Worm (Caenorhabditis elegans) whole organism, L3 larva: ENCODE results near the gene R155.3.

Source experiments
- ZK546.5 ChIP-seq: sonication (generic microtip); optimal IDR thresholded peaks from 2 replicates; lab custom pipeline; 2017; ENCODE audit warnings: missing biosample characterization, missing genetic modification characterization
- ceh-16 ChIP-seq: sonication (generic microtip); optimal IDR thresholded peaks from 2 replicates; lab custom pipeline; 2017; ENCODE audit warnings: missing biosample characterization, missing genetic modification characterization
- ceh-28 ChIP-seq: fragments of 150-350 bp; optimal IDR thresholded peaks from 2 replicates; lab custom pipeline; 2014; ENCODE audit warnings: missing biosample characterization, missing genetic modification reagents, missing genetic modification characterization
- ceh-82 ChIP-seq: fragments of 150-350 bp; optimal IDR thresholded peaks from 2 replicates; lab custom pipeline; 2014; ENCODE audit warnings: missing biosample characterization, missing genetic modification characterization
- egl-27 ChIP-seq: sonication (generic microtip); optimal IDR thresholded peaks from 4 replicates; lab custom pipeline; 2017; ENCODE audit warnings: missing biosample characterization, missing genetic modification reagents, missing genetic modification characterization
- elt-1 ChIP-seq: fragments of 150-350 bp; optimal IDR thresholded peaks from 2 replicates; lab custom pipeline; 2014; ENCODE audit warnings: missing biosample characterization, missing genetic modification characterization
- elt-2 ChIP-seq: sonication (generic microtip); optimal IDR thresholded peaks from 2 replicates; lab custom pipeline; 2016; ENCODE audit warnings: missing genetic modification reagents, mild to moderate bottlenecking, missing genetic modification characterization, missing compliant biosample characterization
- elt-3 ChIP-seq, 3 experiments: fragments of 150-350 bp in 1 of 3; sonication (generic microtip) in 2 of 3; optimal IDR thresholded peaks; 2 replicates in 2 of 3; 4 replicates in 1 of 3; lab custom pipeline; 2014 to 2017; ENCODE audit warnings: missing biosample characterization in 3 of 3, missing genetic modification characterization in 3 of 3
- eor-1 ChIP-seq, 2 experiments: fragments of 150-350 bp; optimal IDR thresholded peaks; 2 replicates each; lab custom pipeline; 2014 to 2018; ENCODE audit warnings: missing biosample characterization in 2 of 2, missing genetic modification characterization in 2 of 2
- hmg-11 ChIP-seq: sonication (generic microtip); optimal IDR thresholded peaks from 2 replicates; lab custom pipeline; 2016; ENCODE audit warnings: missing genetic modification characterization, missing compliant biosample characterization
- jun-1 ChIP-seq: fragments of 150-350 bp; optimal IDR thresholded peaks from 2 replicates; lab custom pipeline; 2014; ENCODE audit warnings: missing biosample characterization, missing genetic modification reagents, missing genetic modification characterization
- lin-15B ChIP-seq: fragments of 150-350 bp; optimal IDR thresholded peaks from 2 replicates; lab custom pipeline; 2014; ENCODE audit warnings: missing biosample characterization, missing genetic modification characterization
- nhr-11 ChIP-seq: fragments of 150-350 bp; optimal IDR thresholded peaks from 2 replicates; lab custom pipeline; 2014; ENCODE audit warnings: missing biosample characterization, missing genetic modification characterization
- nhr-237 ChIP-seq: fragments of 150-350 bp; optimal IDR thresholded peaks from 2 replicates; lab custom pipeline; 2014; ENCODE audit warnings: missing biosample characterization, missing genetic modification characterization
- nhr-28 ChIP-seq: fragments of 150-350 bp; optimal IDR thresholded peaks from 2 replicates; lab custom pipeline; 2014; ENCODE audit warnings: missing biosample characterization, missing genetic modification characterization
- nhr-77 ChIP-seq: fragments of 150-350 bp; optimal IDR thresholded peaks from 2 replicates; lab custom pipeline; 2014; ENCODE audit warnings: missing biosample characterization, missing genetic modification characterization
- pha-4 ChIP-seq: fragments of 150-350 bp; optimal IDR thresholded peaks from 2 replicates; lab custom pipeline; 2014; ENCODE audit warnings: missing biosample characterization, missing genetic modification reagents, missing genetic modification characterization
- pqm-1 ChIP-seq: fragments of 150-350 bp; optimal IDR thresholded peaks from 2 replicates; lab custom pipeline; 2017; ENCODE audit warnings: missing biosample characterization, missing genetic modification characterization, inconsistent platforms
- sea-2 ChIP-seq: fragments of 150-350 bp; sonication (generic microtip); optimal IDR thresholded peaks from 4 replicates; lab custom pipeline; 2014; ENCODE audit warnings: missing biosample characterization, missing genetic modification reagents, missing genetic modification characterization
- snpc-4 ChIP-seq: fragments of 150-350 bp; optimal IDR thresholded peaks from 2 replicates; lab custom pipeline; 2014; ENCODE audit warnings: missing biosample characterization, missing genetic modification characterization
- tbx-2 ChIP-seq: sonication (generic microtip); optimal IDR thresholded peaks from 2 replicates; lab custom pipeline; 2016; ENCODE audit warnings: mild to moderate bottlenecking, missing genetic modification characterization, missing compliant biosample characterization
- zag-1 ChIP-seq: fragments of 150-350 bp; optimal IDR thresholded peaks from 2 replicates; lab custom pipeline; 2014; ENCODE audit warnings: missing biosample characterization, missing genetic modification characterization

R155.3 gene

DNA sequence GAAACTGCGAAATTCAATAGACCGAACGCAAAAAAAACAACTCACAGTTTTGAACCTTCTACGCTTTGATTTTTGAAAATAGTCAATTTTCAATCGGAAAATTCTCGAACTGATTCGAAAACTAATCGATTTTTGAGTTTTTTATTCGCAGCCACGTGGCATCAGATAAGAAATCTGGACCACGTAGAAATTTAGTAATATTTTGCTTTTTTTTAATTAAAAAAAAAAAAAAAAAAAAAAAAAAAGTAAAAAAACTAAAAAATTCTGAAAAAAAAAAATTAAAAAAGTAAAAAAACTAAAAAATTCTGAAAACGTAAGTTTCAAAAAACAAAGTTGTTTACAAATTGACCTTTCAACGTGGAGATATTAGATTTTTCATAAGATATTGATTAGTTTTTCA is at the start of gene R155.3:
R155.3 (minus strand) TSS at position 101 of the 400 bp plus-strand sequence.
- TF ChIP-seq zag-1 (no peak), ceh-82 (tag; lab: Kevin White, UChicago) (no peak), hmg-11 (no peak), pha-4 (tag; lab: Kevin White, UChicago) (no peak), nhr-77 (tag; lab: Kevin White, UChicago) (no peak)

DNA sequence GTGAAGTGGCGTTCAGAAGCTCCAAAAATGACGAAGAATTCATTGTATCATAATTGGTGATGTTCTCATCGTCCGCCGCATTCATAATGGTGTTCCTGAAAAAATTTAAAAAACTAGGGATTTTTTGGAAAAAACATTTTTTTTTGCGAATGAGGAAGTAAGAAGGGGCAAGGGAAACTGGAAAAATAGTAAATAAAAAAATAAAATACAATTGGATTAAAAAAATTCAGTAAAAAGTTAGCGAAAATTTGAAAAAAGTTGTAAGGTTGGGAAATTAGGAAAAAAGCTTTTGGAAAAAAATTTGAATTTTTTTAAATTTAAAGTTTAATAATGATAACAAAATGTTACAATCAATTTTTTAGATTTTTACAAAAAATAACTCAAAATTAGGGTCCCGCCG is 45.0 kb upstream of the R155.3 start, which contains the start of gene ckr-2:
ckr-2 (minus strand) TSS at position 101 of the 400 bp plus-strand sequence.
- TF ChIP-seq nhr-237 (no peak), eor-1 (tag; optimal IDR thresholded peaks at IDR 0.05; lab: Kevin White, UChicago) (no peak), nhr-77 (tag; lab: Kevin White, UChicago) (no peak), zag-1 (no peak)
- TF ChIP-seq, all 47 proteins: peak for 0

DNA sequence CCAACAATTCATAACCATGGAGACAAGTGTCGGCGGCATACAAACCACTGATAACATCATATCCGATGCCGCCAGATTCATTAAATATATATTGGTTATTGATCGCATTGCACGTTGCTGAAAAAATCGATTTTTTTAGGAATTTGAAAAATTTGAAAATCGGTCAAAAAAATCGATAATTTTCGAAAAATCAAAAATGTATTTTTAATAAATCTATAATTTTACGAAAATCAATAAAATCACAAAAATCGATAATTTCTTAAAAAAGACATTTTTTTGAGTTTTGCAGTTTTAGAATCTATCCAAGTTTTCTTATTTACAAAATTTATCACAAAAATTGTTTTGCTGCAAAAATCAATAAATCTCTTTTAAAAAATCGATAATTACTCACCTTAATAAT is 39.0 kb upstream of the R155.3 start:
- TF ChIP-seq elt-3 (tag; optimal IDR thresholded peaks at IDR 0.05; lab: Kevin White, UChicago), result no peak
- no peak for TF ChIP-seq pqm-1 (tag; lab: Kevin White, UChicago)
- TF ChIP-seq nhr-237, result no peak
- peak; percentile 92 for TF ChIP-seq ceh-28 (tag; lab: Kevin White, UChicago)
- no peak for TF ChIP-seq ceh-82 (tag; lab: Kevin White, UChicago)

DNA sequence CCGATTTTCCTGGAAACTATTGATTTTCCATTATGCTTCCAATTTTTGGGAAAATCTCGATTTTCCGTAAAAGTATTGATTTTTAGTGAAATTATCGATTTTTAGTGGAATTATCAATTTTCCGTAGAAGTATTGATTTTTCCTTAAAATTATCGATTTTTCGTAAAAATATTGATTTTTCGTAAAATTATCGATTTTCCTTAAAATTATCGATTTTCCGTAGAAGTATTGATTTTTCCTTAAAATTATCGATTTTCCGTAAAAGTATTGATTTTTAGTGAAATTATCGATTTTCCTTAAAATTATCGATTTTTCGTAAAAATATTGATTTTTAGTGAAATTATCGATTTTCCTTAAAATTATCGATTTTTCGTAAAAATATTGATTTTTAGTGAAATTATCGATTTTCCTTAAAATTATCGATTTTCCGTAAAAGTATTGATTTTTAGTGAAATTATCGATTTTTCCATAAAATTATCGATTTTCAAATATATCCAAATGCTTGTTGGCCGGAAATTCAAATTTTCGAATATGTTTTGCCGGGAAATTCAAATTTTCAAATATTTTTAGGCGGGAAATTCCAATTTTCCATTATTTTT is 37.4 kb upstream of the R155.3 start:
- TF ChIP-seq ceh-28 (tag; lab: Kevin White, UChicago), result peak; percentile 99

DNA sequence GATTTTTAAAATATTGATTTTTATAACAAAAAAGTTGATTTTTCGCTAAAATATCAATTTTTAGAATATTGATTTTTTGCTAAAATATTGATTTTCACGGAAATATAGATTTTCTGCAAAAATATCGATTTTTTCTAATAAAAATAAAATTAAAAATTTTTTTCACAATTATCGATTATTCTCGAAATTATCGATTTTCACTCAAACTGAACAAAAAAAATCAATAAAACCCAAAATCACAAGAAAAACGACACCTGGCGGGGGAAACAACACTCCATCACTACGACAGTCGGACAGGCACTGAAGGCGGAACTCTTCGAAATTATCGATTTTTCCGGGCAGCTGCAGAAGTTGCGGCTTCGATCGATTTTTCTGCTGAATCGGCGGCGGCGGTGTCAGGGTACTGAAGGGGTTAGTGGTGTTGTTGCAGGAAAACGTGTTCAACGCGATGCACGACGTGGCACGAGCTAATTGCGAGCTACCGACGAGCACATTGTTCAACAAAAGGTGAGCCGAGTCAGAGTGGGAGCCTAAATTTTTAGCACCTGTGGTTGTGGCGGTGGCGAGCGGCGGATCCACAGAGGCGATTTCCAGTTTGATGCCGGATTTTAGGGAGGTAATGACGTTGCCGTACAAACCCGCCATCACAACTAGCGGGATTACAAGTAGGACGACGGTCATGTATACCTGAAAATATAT is 36.8 kb upstream of the R155.3 start:
- peak; percentile 91 for TF ChIP-seq ceh-28 (tag; lab: Kevin White, UChicago)
- no peak for TF ChIP-seq eor-1 (tag; optimal IDR thresholded peaks at IDR 0.05; lab: Kevin White, UChicago)

DNA sequence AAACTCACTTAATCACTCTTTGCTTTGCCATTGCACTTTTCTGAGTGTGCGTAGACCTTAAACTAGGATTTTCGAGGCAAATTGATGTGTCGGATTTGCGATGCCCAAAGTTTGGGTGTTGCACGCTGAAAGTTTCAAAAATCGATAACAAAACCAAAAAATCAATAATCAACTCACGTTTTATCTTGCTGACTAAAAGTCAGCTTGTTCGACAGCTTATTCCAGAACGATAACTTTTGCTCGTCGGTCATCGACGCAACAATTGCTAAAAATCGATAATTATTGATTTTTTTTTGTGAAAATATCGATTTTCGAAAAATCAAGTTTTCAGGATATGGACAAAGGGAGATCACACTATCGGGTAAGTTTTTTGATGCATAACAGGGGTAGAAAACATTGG is 36.0 kb upstream of the R155.3 start:
- no peak for TF ChIP-seq nhr-28 (tag; lab: Kevin White, UChicago)
- peak; percentile 75 for TF ChIP-seq ceh-28 (tag; lab: Kevin White, UChicago)

DNA sequence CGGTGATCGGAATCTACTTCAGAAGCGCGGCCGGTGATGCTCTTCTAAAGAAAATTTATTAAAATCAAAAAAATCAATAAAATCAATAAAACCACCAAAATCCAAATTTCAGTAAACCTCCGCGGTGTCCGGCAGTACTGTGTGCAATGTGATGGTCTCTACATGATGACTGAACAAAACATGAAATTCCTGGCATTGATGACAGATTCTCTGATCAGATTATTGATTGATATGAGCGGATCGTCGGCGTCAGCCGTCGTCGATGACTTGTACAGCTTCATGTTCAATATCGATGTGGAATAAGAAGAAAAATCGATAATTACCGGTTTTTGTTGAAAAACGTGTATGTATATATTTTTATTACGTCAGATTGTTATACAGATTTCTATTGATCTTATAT is 32.4 kb upstream of the R155.3 start:
- TF ChIP-seq ceh-82 (tag; lab: Kevin White, UChicago) (no peak), ceh-28 (tag; lab: Kevin White, UChicago) (peak; percentile 43)

DNA sequence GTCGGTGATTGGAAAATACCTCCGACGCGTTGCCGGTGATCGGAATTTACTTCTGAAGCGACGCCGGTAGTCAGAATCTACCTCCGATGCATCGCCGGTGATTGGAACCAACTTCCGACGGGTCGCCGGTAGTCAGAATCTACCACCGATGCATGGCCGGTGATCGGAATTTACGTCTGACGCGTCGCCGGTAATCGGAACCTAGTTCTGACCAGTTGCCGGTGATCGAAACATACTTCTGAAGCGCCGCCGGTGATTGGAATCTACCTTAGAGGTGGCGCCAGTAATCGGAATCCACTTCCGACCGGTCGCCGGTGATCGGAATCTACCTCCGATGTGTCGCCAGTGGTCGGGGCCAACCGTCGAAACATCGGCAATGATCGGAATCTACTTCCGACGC is 31.8 kb upstream of the R155.3 start:
- TF ChIP-seq lin-15B (tag; lab: Kevin White, UChicago) (no peak), pha-4 (tag; lab: Kevin White, UChicago) (no peak), pqm-1 (tag; lab: Kevin White, UChicago) (no peak), zag-1 (no peak), elt-2 (tag; lab: Kevin White, UChicago) (no peak), sea-2 (GFP tag; lab: Kevin White, UChicago) (no peak), ceh-28 (tag; lab: Kevin White, UChicago) (no peak), nhr-77 (tag; lab: Kevin White, UChicago) (no peak), elt-1 (no peak), nhr-11 (tag; lab: Kevin White, UChicago) (no peak), ZK546.5 (tag; lab: Kevin White, UChicago) (no peak), tbx-2 (tag; lab: Kevin White, UChicago) (no peak), snpc-4 (tag; lab: Kevin White, UChicago) (no peak), jun-1 (tag; lab: Kevin White, UChicago) (no peak), egl-27 (no peak), ceh-16 (tag; lab: Kevin White, UChicago) (no peak), ceh-82 (tag; lab: Kevin White, UChicago) (no peak)
- TF ChIP-seq, all 47 proteins: peak for 0

DNA sequence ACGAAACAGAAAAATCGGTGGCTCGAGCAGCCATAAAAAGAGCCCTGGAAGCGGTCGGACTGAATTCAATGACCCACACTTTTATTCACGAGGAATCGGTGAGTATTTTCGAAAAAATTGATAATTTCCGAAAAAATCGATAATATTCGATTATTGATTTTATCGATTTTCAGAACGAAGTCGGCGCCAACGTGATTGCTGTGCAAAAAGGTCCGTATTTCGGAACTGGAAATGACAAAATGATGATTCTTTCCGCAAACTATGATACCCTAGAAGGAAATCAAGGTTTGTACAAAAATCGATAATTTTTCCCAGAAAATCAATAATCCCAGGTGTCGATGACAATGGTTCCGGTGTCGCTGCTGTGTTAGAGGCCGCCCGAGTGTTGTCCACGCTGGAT is 30.4 kb upstream of the R155.3 start:
- TF ChIP-seq ceh-28 (tag; lab: Kevin White, UChicago), result peak; percentile 80
- no peak for TF ChIP-seq ceh-82 (tag; lab: Kevin White, UChicago)
